Fruit fly (Drosophila melanogaster) whole organism, embryonic: ENCODE data around the gene CG7342.

Experiments
- B-H2 ChIP-seq: fragments of 200-800 bp; sonication (Bioruptor generic); optimal IDR thresholded peaks from 2 replicates; lab custom pipeline; 2018; ENCODE audit warnings: missing biosample characterization, mild to moderate bottlenecking, missing genetic modification characterization
- Bdp1 ChIP-seq: fragments of 200-800 bp; sonication (Bioruptor generic); optimal IDR thresholded peaks from 3 replicates; lab custom pipeline; 2016; ENCODE audit warnings: missing biosample characterization, missing genetic modification characterization
- Blimp-1 ChIP-seq: fragments of 200-800 bp; sonication (Bioruptor generic); optimal IDR thresholded peaks from 3 replicates; lab custom pipeline; 2018; ENCODE audit warnings: missing biosample characterization, missing genetic modification characterization, mild to moderate bottlenecking, moderate library complexity, missing genetic modification reagents
- CG10209 ChIP-seq: fragments of 200-800 bp; sonication (Bioruptor generic); optimal IDR thresholded peaks from 3 replicates; lab custom pipeline; 2017; ENCODE audit warnings: missing biosample characterization, mild to moderate bottlenecking, missing genetic modification characterization, missing genetic modification reagents
- CG10366 ChIP-seq: fragments of 200-800 bp; sonication (Bioruptor generic); IDR thresholded peaks from 2 replicates; pipeline ENCODE4 v1.3.6; 2022; ENCODE audit warnings: missing biosample characterization, missing genetic modification characterization
- CG10431 ChIP-seq: fragments of 200-800 bp; sonication (Bioruptor generic); optimal IDR thresholded peaks from 3 replicates; lab custom pipeline; 2018; ENCODE audit warnings: missing biosample characterization, mild to moderate bottlenecking, missing genetic modification characterization
- CG10462 ChIP-seq: fragments of 200-800 bp; sonication (Bioruptor generic); optimal IDR thresholded peaks from 2 replicates; lab custom pipeline; 2016; ENCODE audit warnings: missing biosample characterization, missing genetic modification characterization
- CG10543 ChIP-seq: fragments of 200-800 bp; sonication (Bioruptor generic); optimal IDR thresholded peaks from 3 replicates; lab custom pipeline; 2017; ENCODE audit warnings: missing biosample characterization, mild to moderate bottlenecking, missing genetic modification characterization, moderate library complexity
- CG11723 ChIP-seq: fragments of 200-800 bp; sonication (Bioruptor generic); optimal IDR thresholded peaks from 2 replicates; lab custom pipeline; 2017; ENCODE audit warnings: missing biosample characterization, mild to moderate bottlenecking, missing genetic modification characterization
- CG13424 ChIP-seq: fragments of 200-800 bp; sonication (Bioruptor generic); optimal IDR thresholded peaks from 2 replicates; lab custom pipeline; 2019; ENCODE audit warnings: missing biosample characterization, mild to moderate bottlenecking, missing genetic modification characterization, moderate library complexity
- CG17186 ChIP-seq: fragments of 200-800 bp; sonication (Bioruptor generic); optimal IDR thresholded peaks from 3 replicates; lab custom pipeline; 2017; ENCODE audit warnings: missing biosample characterization, missing genetic modification reagents, missing genetic modification characterization
- CG17385 ChIP-seq: fragments of 200-800 bp; sonication (Bioruptor generic); optimal IDR thresholded peaks from 3 replicates; lab custom pipeline; 2018; ENCODE audit warnings: missing biosample characterization, mild to moderate bottlenecking, missing genetic modification characterization
- CG2712 ChIP-seq: fragments of 200-800 bp; optimal IDR thresholded peaks from 3 replicates; lab custom pipeline; 2019; ENCODE audit warnings: missing biosample characterization, mild to moderate bottlenecking, missing genetic modification characterization, moderate library complexity
- CG31441 ChIP-seq: fragments of 200-800 bp; sonication (Bioruptor generic); IDR thresholded peaks from 2 replicates; pipeline ENCODE4 v1.3.6; 2022; ENCODE audit warnings: missing biosample characterization, missing genetic modification characterization
- CG32772 ChIP-seq: fragments of 200-800 bp; sonication (Bioruptor generic); IDR thresholded peaks from 2 replicates; pipeline ENCODE4 v1.3.6; 2022; ENCODE audit warnings: missing biosample characterization, missing genetic modification characterization
- CG3281 ChIP-seq: fragments of 200-800 bp; sonication (Bioruptor generic); optimal IDR thresholded peaks from 3 replicates; lab custom pipeline; 2017; ENCODE audit warnings: missing biosample characterization, mild to moderate bottlenecking, missing genetic modification characterization
- CG5180 ChIP-seq: fragments of 200-800 bp; sonication (Bioruptor generic); optimal IDR thresholded peaks from 3 replicates; lab custom pipeline; 2017; ENCODE audit warnings: missing biosample characterization, missing genetic modification characterization, mild to moderate bottlenecking, moderate library complexity, missing genetic modification reagents
- CG6654 ChIP-seq: fragments of 200-800 bp; sonication (Bioruptor generic); optimal IDR thresholded peaks from 2 replicates; lab custom pipeline; 2017; ENCODE audit warnings: missing biosample characterization, mild to moderate bottlenecking, missing genetic modification characterization
- CG8478 ChIP-seq: fragments of >200 bp; optimal IDR thresholded peaks from 2 replicates; lab custom pipeline; 2018
- Camta ChIP-seq: fragments of 200-800 bp; sonication (Bioruptor generic); optimal IDR thresholded peaks from 2 replicates; lab custom pipeline; 2016; ENCODE audit warnings: missing biosample characterization, missing genetic modification characterization
- D19B ChIP-seq: fragments of 200-800 bp; sonication (Bioruptor generic); optimal IDR thresholded peaks from 2 replicates; lab custom pipeline; 2017; ENCODE audit warnings: missing biosample characterization, mild to moderate bottlenecking, missing genetic modification characterization
- Dfd ChIP-seq, 2 experiments: fragments of >200 bp; optimal IDR thresholded peaks; 2 replicates each; lab custom pipeline; 2017; ENCODE audit warnings: missing biosample characterization in 2 of 2, missing genetic modification characterization in 2 of 2
- Gug ChIP-seq: fragments of 200-800 bp; sonication (Bioruptor generic); IDR thresholded peaks from 4 replicates; pipeline ENCODE4 v1.3.6; 2022; ENCODE audit warnings: missing biosample characterization, missing genetic modification characterization
- HLH4C ChIP-seq: fragments of 200-800 bp; sonication (Bioruptor generic); IDR thresholded peaks from 3 replicates; pipeline ENCODE4 v1.3.6; 2022; ENCODE audit warnings: missing biosample characterization, missing genetic modification characterization; ENCODE audit not compliant: partially characterized antibody
- HLHmδ ChIP-seq: fragments of 200-800 bp; sonication (Bioruptor generic); optimal IDR thresholded peaks from 2 replicates; lab custom pipeline; 2018; ENCODE audit warnings: missing biosample characterization, mild to moderate bottlenecking, missing genetic modification characterization, moderate library complexity
- Lpt ChIP-seq: fragments of >200 bp; optimal IDR thresholded peaks from 2 replicates; lab custom pipeline; 2018; ENCODE audit warnings: missing biosample characterization, missing genetic modification characterization
- MESR4 ChIP-seq: fragments of 200-800 bp; sonication (Bioruptor generic); optimal IDR thresholded peaks from 2 replicates; lab custom pipeline; 2018; ENCODE audit warnings: missing biosample characterization, mild to moderate bottlenecking, missing genetic modification characterization, moderate library complexity
- NC2α ChIP-seq: fragments of 200-800 bp; sonication (Bioruptor generic); optimal IDR thresholded peaks from 2 replicates; lab custom pipeline; 2016; ENCODE audit warnings: missing biosample characterization, missing genetic modification characterization
- Optix ChIP-seq: fragments of 200-800 bp; sonication (Bioruptor generic); IDR thresholded peaks from 3 replicates; pipeline ENCODE4 v1.3.6; 2022; ENCODE audit warnings: missing biosample characterization, missing genetic modification characterization
- Sry-β ChIP-seq: fragments of 200-800 bp; sonication (Bioruptor generic); optimal IDR thresholded peaks from 2 replicates; lab custom pipeline; 2018; ENCODE audit warnings: missing biosample characterization, mild to moderate bottlenecking, missing genetic modification characterization, moderate library complexity
- aop ChIP-seq: fragments of 200-800 bp; sonication (Bioruptor generic); IDR thresholded peaks from 2 replicates; pipeline ENCODE4 v1.3.6; 2022; ENCODE audit warnings: missing biosample characterization, missing genetic modification characterization
- bigmax ChIP-seq: fragments of 200-800 bp; sonication (Bioruptor generic); optimal IDR thresholded peaks from 2 replicates; lab custom pipeline; 2018; ENCODE audit warnings: missing biosample characterization, mild to moderate bottlenecking, missing genetic modification characterization
- chif ChIP-seq, 2 experiments: fragments of 200-800 bp; sonication (Bioruptor generic); optimal IDR thresholded peaks; 3 replicates each; lab custom pipeline; 2016; ENCODE audit warnings: missing biosample characterization in 2 of 2, missing genetic modification characterization in 2 of 2
- emc ChIP-seq: fragments of 200-800 bp; sonication (Bioruptor generic); optimal IDR thresholded peaks from 2 replicates; lab custom pipeline; 2016; ENCODE audit warnings: missing biosample characterization, missing genetic modification characterization
- ems ChIP-seq: fragments of 200-800 bp; sonication (Bioruptor generic); optimal IDR thresholded peaks from 3 replicates; lab custom pipeline; 2016; ENCODE audit warnings: missing biosample characterization, missing genetic modification characterization
- ewg ChIP-seq: fragments of 200-800 bp; sonication (Bioruptor generic); optimal IDR thresholded peaks from 3 replicates; lab custom pipeline; 2017; ENCODE audit warnings: mild to moderate bottlenecking, missing biosample characterization, missing genetic modification reagents, missing genetic modification characterization
- ftz-f1 ChIP-seq: fragments of 200-800 bp; sonication (Bioruptor generic); optimal IDR thresholded peaks from 2 replicates; lab custom pipeline; 2016; ENCODE audit warnings: missing biosample characterization, missing genetic modification characterization
- gcm ChIP-seq: fragments of 200-800 bp; sonication (Bioruptor generic); optimal IDR thresholded peaks from 2 replicates; lab custom pipeline; 2019; ENCODE audit warnings: missing biosample characterization, mild to moderate bottlenecking, missing genetic modification characterization, moderate library complexity
- grn ChIP-seq: fragments of 200-800 bp; sonication (Bioruptor generic); optimal IDR thresholded peaks from 3 replicates; lab custom pipeline; 2017; ENCODE audit warnings: missing biosample characterization, missing genetic modification characterization
- gro ChIP-seq: fragments of 200-800 bp; sonication (Bioruptor generic); optimal IDR thresholded peaks from 2 replicates; lab custom pipeline; 2016; ENCODE audit warnings: missing biosample characterization, missing genetic modification characterization
- ham ChIP-seq: fragments of 200-800 bp; sonication (Bioruptor generic); IDR thresholded peaks from 2 replicates; pipeline ENCODE4 v1.3.6; 2022; ENCODE audit warnings: missing biosample characterization, missing genetic modification characterization
- pho ChIP-seq: fragments of 200-800 bp; sonication (Bioruptor generic); optimal IDR thresholded peaks from 2 replicates; lab custom pipeline; 2016; ENCODE audit warnings: missing biosample characterization, missing genetic modification characterization
- seq ChIP-seq: fragments of 200-800 bp; sonication (Bioruptor generic); IDR thresholded peaks from 2 replicates; pipeline ENCODE4 v1.3.6; 2022; ENCODE audit warnings: missing biosample characterization, missing genetic modification characterization
- sim ChIP-seq: fragments of 200-800 bp; sonication (Bioruptor generic); IDR thresholded peaks from 2 replicates; pipeline ENCODE4 v1.3.6; 2022; ENCODE audit warnings: missing biosample characterization, missing genetic modification characterization
- sr ChIP-seq: fragments of 200-800 bp; sonication (Bioruptor generic); IDR thresholded peaks from 3 replicates; pipeline ENCODE4 v1.3.6; 2022; ENCODE audit warnings: missing biosample characterization, missing genetic modification characterization
- tin ChIP-seq: fragments of 200-800 bp; sonication (Bioruptor generic); optimal IDR thresholded peaks from 3 replicates; lab custom pipeline; 2016; ENCODE audit warnings: missing biosample characterization, missing genetic modification characterization
- vnd ChIP-seq: fragments of 200-800 bp; sonication (Bioruptor generic); IDR thresholded peaks from 3 replicates; pipeline ENCODE4 v1.3.6; 2022; ENCODE audit warnings: missing biosample characterization, missing genetic modification characterization; ENCODE audit not compliant: partially characterized antibody
- vvl ChIP-seq: fragments of 200-800 bp; sonication (Bioruptor generic); IDR thresholded peaks from 2 replicates; pipeline ENCODE4 v1.3.6; 2022; ENCODE audit warnings: missing biosample characterization, missing genetic modification characterization
- wor ChIP-seq: fragments of 200-800 bp; sonication (Bioruptor generic); IDR thresholded peaks from 2 replicates; pipeline ENCODE4 v1.3.6; 2022; ENCODE audit warnings: missing biosample characterization, missing genetic modification characterization
- yki ChIP-seq: fragments of >200 bp; optimal IDR thresholded peaks from 3 replicates; lab custom pipeline; 2018

CG7342 gene

dm6 chr3R:19644094-19644900, 41.1 kb downstream of the CG7342 start, which contains the start of gene Vha13 (continued):
- TF ChIP-seq CG10431 (GFP tag; lab: Kevin White, UChicago) (no peak), CG17385 (GFP tag; lab: Kevin White, UChicago) (peak; percentile 37), B-H2 (GFP tag; lab: Kevin White, UChicago) (peak; percentile 59), gro (GFP tag; lab: Kevin White, UChicago) (peak; percentile 45), wor (GFP tag; lab: Robert Waterston, UW) (no peak), gcm (GFP tag; lab: Kevin White, UChicago) (peak; percentile 17), ems (GFP tag; lab: Kevin White, UChicago) (no peak), Optix (no peak), pho (GFP tag; lab: Kevin White, UChicago) (peak; percentile 36), CG8478 (lab: Kevin White, UChicago) (no peak), tin (GFP tag; lab: Kevin White, UChicago) (peak; percentile 43), grn (GFP tag; lab: Kevin White, UChicago) (no peak), CG17186 (GFP tag; lab: Kevin White, UChicago) (no peak), Sry-β (GFP tag; lab: Kevin White, UChicago) (no peak), HLHmδ (GFP tag; lab: Kevin White, UChicago) (peak; percentile 83), CG3281 (GFP tag; lab: Kevin White, UChicago) (peak; percentile 33), sim (GFP tag; lab: Robert Waterston, UW) (no peak), CG11723 (GFP tag; lab: Kevin White, UChicago) (no peak), Dfd (GFP tag; optimal IDR thresholded peaks at IDR 0.05; lab: Kevin White, UChicago) (no peak), aop (GFP tag; lab: Robert Waterston, UW) (peak; percentile 64; the same call in 1 of the 2 replicates), CG10462 (GFP tag; lab: Kevin White, UChicago) (no peak), CG32772 (GFP tag; lab: Robert Waterston, UW) (peak; percentile 41; the same call in 1 of the 2 replicates), CG31441 (peak; percentile 31), CG10543 (GFP tag; lab: Kevin White, UChicago) (peak; percentile 27), ewg (GFP tag; lab: Kevin White, UChicago) (peak; percentile 98), chif (GFP tag; optimal IDR thresholded peaks at IDR 0.05; lab: Kevin White, UChicago) (peak in 1 of 2 experiments; percentile 3), CG10209 (GFP tag; lab: Kevin White, UChicago) (peak; percentile 0), Camta (GFP tag; lab: Kevin White, UChicago) (no peak), yki (no peak), sr (GFP tag; lab: Robert Waterston, UW) (no peak), bigmax (GFP tag; lab: Kevin White, UChicago) (peak; percentile 7), Blimp-1 (no peak), MESR4 (peak; percentile 99), ftz-f1 (peak; percentile 53), CG10366 (GFP tag; lab: Robert Waterston, UW) (peak; percentile 48), Gug (GFP tag; lab: Robert Waterston, UW) (peak; percentile 82), vvl (GFP tag; lab: Robert Waterston, UW) (peak; percentile 77), CG2712 (tag; lab: Kevin White, UChicago) (peak; percentile 23), ham (GFP tag; lab: Robert Waterston, UW) (peak; percentile 27; the same call in 1 of the 2 replicates), D19B (no peak), seq (GFP tag; lab: Robert Waterston, UW) (no peak), NC2α (GFP tag; lab: Kevin White, UChicago) (no peak), CG5180 (no peak), CG6654 (GFP tag; lab: Kevin White, UChicago) (no peak), Lpt (GFP tag; lab: Kevin White, UChicago) (no peak), Bdp1 (GFP tag; lab: Kevin White, UChicago) (no peak), HLH4C (peak; percentile 7; the same call in 1 of the 3 replicates), vnd (GFP tag; lab: Robert Waterston, UW) (peak; percentile 27; the same call in 2 of the 3 replicates), CG13424 (tag; lab: Kevin White, UChicago) (no peak), emc (GFP tag; lab: Kevin White, UChicago) (no peak)
